Worm (Caenorhabditis elegans) whole organism, L2 larva: ENCODE measurements around the gene C49F5.7.

Experiments
- C34F6.9 ChIP-seq: fragments of 150-350 bp; optimal IDR thresholded peaks from 2 replicates; lab custom pipeline; 2014; ENCODE audit warnings: missing biosample characterization, missing genetic modification characterization
- R02D3.7 ChIP-seq: fragments of 150-350 bp; optimal IDR thresholded peaks from 2 replicates; lab custom pipeline; 2014; ENCODE audit warnings: missing biosample characterization, missing genetic modification characterization
- elt-1 ChIP-seq: fragments of 150-350 bp; optimal IDR thresholded peaks from 2 replicates; lab custom pipeline; 2014; ENCODE audit warnings: missing biosample characterization, missing genetic modification characterization
- elt-3 ChIP-seq: sonication (generic microtip); optimal IDR thresholded peaks from 2 replicates; lab custom pipeline; 2017; ENCODE audit warnings: missing biosample characterization, missing genetic modification characterization
- gmeb-1 ChIP-seq: fragments of 150-350 bp; optimal IDR thresholded peaks from 2 replicates; lab custom pipeline; 2014; ENCODE audit warnings: missing biosample characterization, missing genetic modification characterization
- mab-5 ChIP-seq: fragments of 150-350 bp; optimal IDR thresholded peaks from 2 replicates; lab custom pipeline; 2014; ENCODE audit warnings: missing biosample characterization, missing genetic modification characterization
- nhr-21 ChIP-seq: fragments of 150-350 bp; optimal IDR thresholded peaks from 2 replicates; lab custom pipeline; 2014; ENCODE audit warnings: missing biosample characterization, missing genetic modification characterization
- unc-55 ChIP-seq: fragments of 150-350 bp; sonication (generic microtip); optimal IDR thresholded peaks from 3 replicates; lab custom pipeline; 2014; ENCODE audit warnings: missing biosample characterization, missing genetic modification reagents, missing genetic modification characterization

The C49F5.7 gene

DNA sequence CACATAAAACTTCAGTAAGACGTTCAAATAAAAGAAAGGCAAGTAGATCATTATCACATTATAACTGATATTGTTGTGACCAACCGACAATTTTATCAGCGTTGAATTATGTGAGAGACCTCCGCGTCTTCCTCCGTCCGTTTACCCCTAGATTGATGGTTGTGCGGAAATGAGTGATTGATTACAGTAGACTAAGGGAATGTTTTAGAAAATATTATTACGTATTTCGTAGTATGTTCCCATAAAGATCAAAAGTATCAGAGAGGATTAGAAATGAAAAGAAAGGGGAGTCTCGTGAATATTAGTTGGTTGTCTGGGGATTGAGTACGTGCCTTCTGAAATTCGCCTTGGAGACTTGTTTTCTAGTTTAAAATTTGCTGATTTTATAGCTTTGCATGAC is 44.1 kb downstream of the C49F5.7 start:
- TF ChIP-seq unc-55 (peak; percentile 66), mab-5 (tag; lab: Kevin White, UChicago) (peak; percentile 87), gmeb-1 (tag; lab: Kevin White, UChicago) (no peak), elt-3 (tag; lab: Kevin White, UChicago) (no peak), nhr-21 (tag; lab: Kevin White, UChicago) (no peak), C34F6.9 (tag; lab: Kevin White, UChicago) (peak; percentile 22), R02D3.7 (tag; lab: Kevin White, UChicago) (no peak), elt-1 (tag; lab: Kevin White, UChicago) (no peak)
